Worm (Caenorhabditis elegans): ENCODE measurements around the gene C50C3.19.

Gene C50C3.19

DNA sequence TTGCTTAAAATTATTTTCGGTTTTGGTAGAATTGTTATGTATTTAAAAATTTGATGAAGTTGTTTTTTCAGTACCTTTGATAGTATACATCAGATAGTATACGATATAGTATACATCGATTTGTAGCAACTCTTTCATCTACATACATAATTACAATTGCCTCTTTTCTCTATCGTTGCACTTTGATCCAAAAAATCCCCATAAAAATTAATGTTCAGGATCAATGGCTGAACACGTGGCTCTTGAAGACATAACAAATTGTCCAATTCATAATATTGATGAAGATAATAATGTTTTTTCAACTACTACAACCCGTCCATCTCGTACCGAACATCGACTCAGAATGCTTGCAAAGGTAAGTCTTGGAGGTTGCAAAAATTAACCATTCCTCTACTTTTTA is 41.9 kb upstream of the C50C3.19 start, which contains the start of gene D2007.2:
Gene D2007.2 (plus strand): TSS at position 213 of the 400 bp plus-strand sequence.
- TF ChIP-seq mcd-1 (GFP tag; IDR thresholded peaks at IDR 0.05) (no peak), D2030.7 (GFP tag; IDR thresholded peaks at IDR 0.05) (no peak), madf-6 (GFP tag; IDR thresholded peaks at IDR 0.05) (no peak), ztf-22 (GFP tag; optimal IDR thresholded peaks at IDR 0.05) (no peak), Y56A3A.18 (GFP tag; IDR thresholded peaks at IDR 0.05) (no peak), ama-1 (optimal IDR thresholded peaks at IDR 0.05) (no peak), ama-1 (GFP tag; optimal IDR thresholded peaks at IDR 0.05) (no peak), chd-7 (tag; optimal IDR thresholded peaks at IDR 0.05) (no peak), hlh-26 (GFP tag; conservative IDR thresholded peaks at IDR 0.05) (no peak), madf-10 (tag; optimal IDR thresholded peaks at IDR 0.05) (no peak), B0261.1 (tag; optimal IDR thresholded peaks at IDR 0.05) (no peak)

DNA sequence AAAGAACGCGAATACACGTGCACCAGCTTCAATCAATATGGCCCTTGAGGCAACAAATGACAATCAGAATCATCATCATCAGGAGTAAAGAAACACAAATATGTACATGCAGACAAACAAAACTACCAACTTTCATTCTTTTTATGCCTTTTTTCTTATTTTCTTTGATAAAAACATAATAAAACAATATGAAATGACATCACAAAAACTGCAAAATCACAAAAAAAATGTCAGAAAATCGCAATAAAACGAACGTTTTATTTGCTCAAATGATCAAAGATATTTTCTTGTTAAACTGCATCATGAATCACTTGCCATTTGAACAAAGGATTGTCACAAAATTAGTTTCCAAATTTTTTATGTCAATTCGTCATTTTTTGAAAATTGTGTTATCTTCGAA is 36.2 kb upstream of the C50C3.19 start:
- TF ChIP-seq nhr-80 (tag; optimal IDR thresholded peaks at IDR 0.05) (peak; percentile 38), pbrm-1 (GFP tag; IDR thresholded peaks at IDR 0.05) (no peak), let-607 (tag; optimal IDR thresholded peaks at IDR 0.05) (peak in 1 of 2 experiments; percentile 17), F33H1.4 (GFP tag; IDR thresholded peaks at IDR 0.05) (no peak)

DNA sequence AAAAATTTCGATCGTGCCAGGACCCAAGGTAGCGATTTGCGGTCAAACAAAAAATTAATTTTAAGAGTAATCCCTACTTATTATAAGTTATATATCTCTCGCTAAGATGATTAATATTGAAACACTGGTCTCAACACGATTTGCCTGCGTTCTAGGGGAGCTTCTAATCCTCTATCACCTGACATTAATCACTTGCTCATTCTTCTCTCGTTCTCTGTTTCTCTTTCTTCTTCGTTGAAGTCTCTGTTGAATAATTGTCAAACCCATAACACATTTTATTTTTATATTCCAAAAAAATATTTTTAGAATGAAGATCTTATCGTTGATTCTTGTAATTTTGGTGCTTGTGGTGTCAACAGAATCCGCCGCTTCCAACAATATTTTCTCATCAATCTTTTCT is 35.4 kb upstream of the C50C3.19 start, which contains the start of gene D2007.1:
Gene D2007.1 (plus strand): TSS at position 301 of the 400 bp plus-strand sequence.
- TF ChIP-seq die-1 (tag; optimal IDR thresholded peaks at IDR 0.05) (no peak), hmg-20 (GFP tag; IDR thresholded peaks at IDR 0.05) (no peak), ztf-28 (GFP tag; IDR thresholded peaks at IDR 0.05) (no peak), nfya-1 (tag; optimal IDR thresholded peaks at IDR 0.05; ENCODE audit: borderline replicate concordance, insufficient read depth) (no peak), ekl-4 (GFP tag; IDR thresholded peaks at IDR 0.05) (no peak), cebp-2 (GFP tag; IDR thresholded peaks at IDR 0.05) (no peak), fkh-3 (tag; optimal IDR thresholded peaks at IDR 0.05) (no peak), T26A5.8 (tag; optimal IDR thresholded peaks at IDR 0.05) (no peak), madf-8 (GFP tag; conservative IDR thresholded peaks at IDR 0.05) (no peak)

DNA sequence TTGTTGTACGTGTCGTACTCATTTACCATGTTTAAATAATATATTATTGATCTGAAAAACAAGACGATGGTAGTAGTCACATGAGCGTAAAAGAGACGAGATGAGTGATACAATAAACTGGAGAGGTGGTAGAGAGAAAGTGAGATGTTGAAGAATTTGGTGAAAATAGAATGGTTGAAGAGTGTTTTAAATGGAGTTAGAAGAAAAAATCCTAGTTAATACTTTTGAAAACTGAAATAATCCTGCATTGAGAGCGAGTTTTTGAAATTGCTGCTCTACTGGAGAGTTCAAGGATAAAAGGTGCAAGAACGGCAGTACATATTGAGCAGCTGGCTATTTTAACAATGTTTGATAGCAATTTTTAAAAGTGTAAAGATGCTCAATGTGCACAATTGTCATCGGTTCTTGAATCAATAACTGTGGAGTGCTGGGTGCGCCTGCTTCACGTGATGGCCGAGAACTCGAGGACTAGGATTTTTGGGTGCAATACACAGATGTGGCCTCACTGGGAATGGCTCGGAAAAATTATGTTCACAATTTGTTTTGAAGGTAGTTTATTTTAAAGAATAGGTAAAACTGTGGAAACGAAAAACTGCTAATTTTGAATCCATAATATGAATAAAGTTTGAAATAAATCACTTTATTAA is 32.3 kb upstream of the C50C3.19 start, which contains the start of gene atg-13:
Gene atg-13 (minus strand): TSS at position 51 of the 647 bp plus-strand sequence.
- TF ChIP-seq let-526 (GFP tag; IDR thresholded peaks at IDR 0.05): no peak
- peak; percentile 13 for TF ChIP-seq attf-5 (GFP tag; optimal IDR thresholded peaks at IDR 0.05)
- TF ChIP-seq ceh-91 (GFP tag; IDR thresholded peaks at IDR 0.05): peak; percentile 20; the same call in 1 of the 2 replicates
- peak in 1 of 2 experiments; percentile 7 for TF ChIP-seq let-607 (tag; optimal IDR thresholded peaks at IDR 0.05)
- TF ChIP-seq nhr-80 (tag; optimal IDR thresholded peaks at IDR 0.05): peak; percentile 22
- TF ChIP-seq die-1 (tag; optimal IDR thresholded peaks at IDR 0.05): no peak
- TF ChIP-seq nfyb-1 (GFP tag; IDR thresholded peaks at IDR 0.05): no peak
- TF ChIP-seq mcd-1 (GFP tag; IDR thresholded peaks at IDR 0.05): peak; percentile 39; the same call in 1 of the 2 replicates
- 0 out of 2 replicates have a peak, but pooled peaks have one; percentile 18 for TF ChIP-seq hmg-1.2 (GFP tag; IDR thresholded peaks at IDR 0.05)

DNA sequence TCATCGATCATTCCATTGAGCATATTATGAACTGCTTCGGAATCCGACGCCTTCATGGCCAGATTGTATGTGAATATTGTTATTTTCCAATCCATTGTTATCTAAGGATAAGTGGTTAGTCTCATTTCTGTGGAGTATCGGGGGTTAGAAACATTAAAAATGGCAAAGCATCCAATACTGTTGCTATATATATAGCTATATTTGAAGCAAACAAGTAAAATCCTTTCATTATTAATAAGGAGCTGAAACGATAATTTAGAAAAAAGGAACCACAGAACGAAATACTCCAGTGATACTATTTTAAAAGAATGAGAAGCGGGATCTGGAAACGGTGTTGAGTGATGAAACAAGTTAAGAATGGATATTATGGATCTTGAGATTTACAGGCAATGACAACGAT is 29.4 kb upstream of the C50C3.19 start, which contains the start of gene inpp-5K:
Gene inpp-5K (minus strand): TSS at position 101 of the 400 bp plus-strand sequence.
- TF ChIP-seq rpc-1 (optimal IDR thresholded peaks at IDR 0.05) (no peak), rpc-1 (tag; optimal IDR thresholded peaks at IDR 0.05) (no peak), nfyb-1 (GFP tag; IDR thresholded peaks at IDR 0.05) (peak; percentile 70), hrde-1 (tag; optimal IDR thresholded peaks at IDR 0.05; ENCODE audit: borderline replicate concordance) (peak; percentile 31)

Data from whole organism, young adult.